Worm (Caenorhabditis elegans): ENCODE results near the gene srbc-7.
"Not testable (repeated sequence)": the region's sequence is repeated elsewhere in the genome, so short reads cannot be mapped to it uniquely, and the experiment has no call there.

srbc-7 gene

DNA sequence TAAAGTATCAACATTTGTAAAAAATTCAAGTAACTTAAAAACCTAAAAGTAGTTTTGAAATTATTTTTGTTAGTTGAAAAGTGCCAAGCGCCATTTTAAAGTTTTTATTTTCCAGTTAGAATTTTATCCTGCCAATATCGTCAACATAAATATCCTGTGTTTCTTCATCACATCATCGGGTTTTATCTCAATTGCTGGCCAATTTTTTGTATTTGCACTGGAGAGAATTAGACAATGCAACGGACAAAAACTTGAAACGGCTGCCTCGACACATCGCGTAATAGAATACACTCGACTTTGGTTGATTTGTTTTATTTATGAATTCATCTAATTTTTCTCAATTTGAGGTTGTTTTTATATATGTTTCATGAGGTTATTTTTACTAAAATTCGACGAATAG, 32.4 kb downstream of the srbc-7 start, which contains the start of gene F25E5.2:
Gene F25E5.2 (plus strand): TSS at position 301 of the 400 bp plus-strand sequence.
- TF ChIP-seq him-1 (tag; optimal IDR thresholded peaks at IDR 0.05) (no peak), W03F9.2 (tag; optimal IDR thresholded peaks at IDR 0.05) (no peak), dao-5 (tag; optimal IDR thresholded peaks at IDR 0.05) (no peak)

ce11 chrV:7454236-7454635, 33.2 kb downstream of the srbc-7 start, which contains the start of gene try-8:
Gene try-8, minus strand, starts transcription at chrV:7454336.
- no peak for TF ChIP-seq W03F9.2 (tag; optimal IDR thresholded peaks at IDR 0.05)
- TF ChIP-seq dao-5 (tag; optimal IDR thresholded peaks at IDR 0.05), result no peak
- TF ChIP-seq him-1 (tag; optimal IDR thresholded peaks at IDR 0.05), result no peak

- no peak for TF ChIP-seq him-1 (tag; optimal IDR thresholded peaks at IDR 0.05)
- no peak for TF ChIP-seq W03F9.2 (tag; optimal IDR thresholded peaks at IDR 0.05)
- no peak for TF ChIP-seq dao-5 (tag; optimal IDR thresholded peaks at IDR 0.05)
Observed at ce11 chrV:7451421-7451820, 36.0 kb downstream of the srbc-7 start, which contains the start of gene try-11. Gene try-11, plus strand, starts transcription at chrV:7451721.

- no peak for TF ChIP-seq him-1 (tag; optimal IDR thresholded peaks at IDR 0.05)
- no peak for TF ChIP-seq W03F9.2 (tag; optimal IDR thresholded peaks at IDR 0.05)
- no peak for TF ChIP-seq dao-5 (tag; optimal IDR thresholded peaks at IDR 0.05)
Observed at ce11 chrV:7449303-7449827, 38.1 kb downstream of the srbc-7 start, which contains the start of gene try-12. Gene try-12, plus strand, starts transcription at chrV:7449353.

- TF ChIP-seq him-1 (tag; optimal IDR thresholded peaks at IDR 0.05), result no peak
- no peak for TF ChIP-seq W03F9.2 (tag; optimal IDR thresholded peaks at IDR 0.05)
- no peak for TF ChIP-seq dao-5 (tag; optimal IDR thresholded peaks at IDR 0.05)
Observed at ce11 chrV:7446965-7447364, 40.5 kb downstream of the srbc-7 start, which contains the start of gene F25E5.5. Gene F25E5.5, plus strand, starts transcription at chrV:7447265.

ce11 chrV:7444331-7444730, 43.1 kb downstream of the srbc-7 start, which contains the start of gene nhr-141:
Gene nhr-141, plus strand, starts transcription at chrV:7444661.
- TF ChIP-seq W03F9.2, dao-5, him-1 (tag; optimal IDR thresholded peaks at IDR 0.05): not testable (repeated sequence)

ce11 chrV:7439807-7440206, 47.6 kb downstream of the srbc-7 start, which contains the start of gene try-13:
Gene try-13, plus strand, starts transcription at chrV:7440107.
- TF ChIP-seq W03F9.2 (tag; optimal IDR thresholded peaks at IDR 0.05) (no peak), him-1 (tag; optimal IDR thresholded peaks at IDR 0.05) (no peak), dao-5 (tag; optimal IDR thresholded peaks at IDR 0.05) (no peak)

- TF ChIP-seq him-1 (tag; optimal IDR thresholded peaks at IDR 0.05) (no peak), W03F9.2 (tag; optimal IDR thresholded peaks at IDR 0.05) (no peak), dao-5 (tag; optimal IDR thresholded peaks at IDR 0.05) (no peak)
Observed at ce11 chrV:7437985-7438384, 49.4 kb downstream of the srbc-7 start, which contains the start of gene F25E5.16. Gene F25E5.16, plus strand, starts transcription at chrV:7438285.

- TF ChIP-seq W03F9.2 (tag; optimal IDR thresholded peaks at IDR 0.05), result no peak
- TF ChIP-seq dao-5 (tag; optimal IDR thresholded peaks at IDR 0.05), result no peak
- no peak for TF ChIP-seq him-1 (tag; optimal IDR thresholded peaks at IDR 0.05)
Observed at ce11 chrV:7437538-7437937, 49.9 kb downstream of the srbc-7 start, which contains the start of gene F25E5.9. Gene F25E5.9, minus strand, starts transcription at chrV:7437919.

- no peak for TF ChIP-seq him-1 (tag; optimal IDR thresholded peaks at IDR 0.05)
Observed at ce11 chrV:7436911-7437310, 50.5 kb downstream of the srbc-7 start.

DNA sequence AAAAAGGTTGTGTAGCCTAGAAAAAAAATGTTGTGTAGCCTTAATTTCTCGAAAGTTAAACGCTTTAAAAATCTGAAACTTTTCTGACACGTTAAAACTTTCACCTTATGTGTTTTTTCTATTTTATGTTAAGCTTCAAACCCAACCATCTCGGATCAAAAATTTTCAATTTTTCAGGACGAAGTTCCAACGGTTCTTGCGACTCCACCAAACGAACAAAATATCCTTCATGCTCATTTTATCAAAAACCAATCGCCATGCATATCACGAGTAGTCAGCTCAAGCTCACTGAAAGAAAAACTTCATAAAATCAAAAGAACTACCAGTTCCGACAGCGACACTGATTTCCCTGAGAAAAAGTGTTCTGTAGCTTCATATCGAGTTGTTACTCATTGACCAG, 50.9 kb downstream of the srbc-7 start:
- no peak for TF ChIP-seq dao-5 (tag; optimal IDR thresholded peaks at IDR 0.05)
- TF ChIP-seq W03F9.2 (tag; optimal IDR thresholded peaks at IDR 0.05), result no peak
- TF ChIP-seq him-1 (tag; optimal IDR thresholded peaks at IDR 0.05), result no peak
